Worm (Caenorhabditis elegans) whole organism, early embryonic: ENCODE results near the gene acd-4.

Experiments used
- B0310.2 ChIP-seq: sonication (generic microtip); optimal IDR thresholded peaks from 2 replicates; lab custom pipeline; 2016; ENCODE audit warnings: mild to moderate bottlenecking, missing genetic modification characterization, missing compliant biosample characterization
- aly-1 ChIP-seq: sonication (generic microtip); optimal IDR thresholded peaks from 2 replicates; lab custom pipeline; 2016; ENCODE audit warnings: missing genetic modification characterization, missing compliant biosample characterization
- ceh-36 ChIP-seq: sonication (generic microtip); optimal IDR thresholded peaks from 2 replicates; lab custom pipeline; 2016; ENCODE audit warnings: missing genetic modification characterization, inconsistent platforms, missing compliant biosample characterization
- flt-1 ChIP-seq: fragments of 200-800 bp; sonication (Bioruptor generic); IDR thresholded peaks from 2 replicates; pipeline ENCODE4 v1.3.6; 2022; ENCODE audit warnings: missing genetic modification characterization, missing compliant biosample characterization
- hnd-1 ChIP-seq: sonication (generic microtip); optimal IDR thresholded peaks from 2 replicates; lab custom pipeline; 2016; ENCODE audit warnings: missing genetic modification characterization, missing compliant biosample characterization
- scrt-1 ChIP-seq: fragments of 200-800 bp; sonication (Bioruptor generic); IDR thresholded peaks from 2 replicates; pipeline ENCODE4 v1.3.6; 2022; ENCODE audit warnings: missing genetic modification characterization, missing compliant biosample characterization
- sea-1 ChIP-seq: fragments of 200-800 bp; sonication (Bioruptor generic); conservative IDR thresholded peaks from 2 replicates; pipeline ENCODE4 v1.3.6; 2022; ENCODE audit warnings: missing genetic modification characterization, missing compliant biosample characterization
- tbx-37 ChIP-seq: fragments of 200-800 bp; sonication (Bioruptor generic); conservative IDR thresholded peaks from 2 replicates; pipeline ENCODE4 v1.3.6; 2022; ENCODE audit warnings: missing genetic modification reagents, missing genetic modification characterization, missing compliant biosample characterization

DNA sequence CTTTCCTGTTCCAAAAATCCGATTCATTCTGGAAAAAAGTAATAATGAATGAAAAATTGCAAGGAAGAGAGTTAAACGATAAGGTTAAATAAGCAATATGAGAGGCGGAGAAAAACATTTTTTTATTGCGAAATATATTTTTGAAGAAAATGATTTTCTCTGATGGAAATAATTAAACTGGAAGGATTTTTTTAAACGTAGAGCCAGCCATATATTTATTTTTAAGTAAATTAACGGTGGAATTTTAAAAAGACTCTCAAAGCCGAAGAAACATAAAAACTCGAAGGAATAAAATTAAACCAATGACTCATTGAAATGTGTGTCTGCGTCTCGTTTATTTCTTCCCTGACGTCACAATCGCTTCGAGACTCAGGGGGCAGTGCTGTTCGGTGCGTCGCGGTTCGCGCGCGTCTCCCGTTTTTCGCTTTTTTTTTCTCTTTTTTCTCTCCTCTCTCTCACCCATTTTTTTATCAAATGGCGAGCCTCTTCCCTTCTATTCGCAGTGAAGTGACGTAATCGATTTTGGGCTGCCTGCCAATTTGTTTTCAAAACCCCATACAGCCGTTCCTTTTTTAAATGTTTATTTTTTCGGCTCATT is 31.8 kb upstream of the acd-4 start, which contains the start of gene vps-60:
- no peak for TF ChIP-seq hnd-1 (tag; lab: Kevin White, UChicago)
- no peak for TF ChIP-seq aly-1 (tag; lab: Kevin White, UChicago)
- TF ChIP-seq B0310.2 (tag; lab: Kevin White, UChicago) = no peak
- peak; percentile 28; the same call in 1 of the 2 replicates for TF ChIP-seq sea-1 (GFP tag; lab: Robert Waterston, UW)
- no peak for TF ChIP-seq ceh-36 (tag; lab: Kevin White, UChicago)
- TF ChIP-seq scrt-1 (GFP tag; lab: Robert Waterston, UW) = no peak
- peak; percentile 44; the same call in 1 of the 2 replicates for TF ChIP-seq flt-1 (GFP tag; lab: Robert Waterston, UW)
- TF ChIP-seq tbx-37 (GFP tag; lab: Robert Waterston, UW) = no peak
